Fruit fly (Drosophila melanogaster): ENCODE measurements around the gene HP1b.

HP1b gene

dm6 chrX:9109072-9109844 lies 28.4 kb downstream of the HP1b start (continued):
- TF ChIP-seq Hr39 (GFP tag; optimal IDR thresholded peaks at IDR 0.05) = peak; percentile 71
- peak; percentile 42 for TF ChIP-seq CG6792 (GFP tag; optimal IDR thresholded peaks at IDR 0.05)
- peak; percentile 53 for TF ChIP-seq Sox15 (GFP tag; optimal IDR thresholded peaks at IDR 0.05)
- TF ChIP-seq fd85E (GFP tag; optimal IDR thresholded peaks at IDR 0.05) = no peak
- peak; percentile 39 for TF ChIP-seq CG11762 (GFP tag; optimal IDR thresholded peaks at IDR 0.05; ENCODE audit: insufficient read depth)
- TF ChIP-seq Ets96B (tag; optimal IDR thresholded peaks at IDR 0.05) = peak; percentile 23
- TF ChIP-seq CG16779 (tag; optimal IDR thresholded peaks at IDR 0.05) = no peak
- peak; percentile 55 for TF ChIP-seq lz (GFP tag; optimal IDR thresholded peaks at IDR 0.05)
- TF ChIP-seq eg (GFP tag; IDR thresholded peaks at IDR 0.05) = no peak
- peak; percentile 61 for TF ChIP-seq Ets21C (GFP tag; optimal IDR thresholded peaks at IDR 0.05)
- peak; percentile 21 for TF ChIP-seq CG34406 (GFP tag; optimal IDR thresholded peaks at IDR 0.05)
- peak; percentile 47 for TF ChIP-seq acj6 (GFP tag; optimal IDR thresholded peaks at IDR 0.05)
- no peak for TF ChIP-seq Lpt (GFP tag; optimal IDR thresholded peaks at IDR 0.05)
- TF ChIP-seq CG15336 (GFP tag; IDR thresholded peaks at IDR 0.05) = peak; percentile 36; the same call in 1 of the 2 replicates

DNA sequence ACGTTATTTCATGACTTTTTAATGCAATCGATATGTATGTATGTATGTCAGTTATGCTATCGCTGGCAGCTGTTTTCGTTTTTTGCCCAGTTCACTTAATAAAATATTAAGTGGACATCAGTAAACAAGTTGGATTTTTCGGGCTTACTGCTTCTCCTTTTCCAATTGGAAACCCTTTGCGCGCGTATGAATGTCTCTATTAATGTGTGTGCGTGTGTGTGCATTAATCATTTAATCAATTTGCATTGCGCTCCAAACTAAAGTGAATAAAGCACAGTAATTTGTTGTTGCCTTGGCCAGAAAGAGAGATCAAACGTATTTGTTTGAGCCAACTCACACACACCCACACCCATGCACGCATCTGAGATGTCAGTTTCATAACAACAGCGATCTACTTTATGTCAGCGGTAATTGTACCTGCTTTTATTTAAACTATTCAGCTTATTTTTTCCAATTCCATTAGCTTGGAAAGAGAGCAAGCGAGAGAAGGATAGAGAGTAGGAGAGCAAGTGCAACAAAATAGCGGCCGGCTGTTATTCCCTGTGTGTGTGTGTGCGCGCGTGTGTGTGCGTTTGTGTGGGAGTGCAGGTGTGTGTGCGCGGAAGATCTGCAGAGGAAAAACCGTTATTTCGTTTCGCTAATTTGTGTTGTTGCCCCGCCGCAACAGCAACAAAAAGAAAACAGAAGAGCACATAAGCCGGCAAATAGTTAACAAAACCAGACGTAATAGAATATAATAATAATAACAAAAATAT lies 29.5 kb downstream of the HP1b start:
- peak; percentile 40 for TF ChIP-seq Eip78C (GFP tag)
- TF ChIP-seq achi (GFP tag; optimal IDR thresholded peaks at IDR 0.05) = no peak
- TF ChIP-seq dsx (GFP tag; optimal IDR thresholded peaks at IDR 0.05; ENCODE audit: poor library complexity, severe bottlenecking) = peak; percentile 91

DNA sequence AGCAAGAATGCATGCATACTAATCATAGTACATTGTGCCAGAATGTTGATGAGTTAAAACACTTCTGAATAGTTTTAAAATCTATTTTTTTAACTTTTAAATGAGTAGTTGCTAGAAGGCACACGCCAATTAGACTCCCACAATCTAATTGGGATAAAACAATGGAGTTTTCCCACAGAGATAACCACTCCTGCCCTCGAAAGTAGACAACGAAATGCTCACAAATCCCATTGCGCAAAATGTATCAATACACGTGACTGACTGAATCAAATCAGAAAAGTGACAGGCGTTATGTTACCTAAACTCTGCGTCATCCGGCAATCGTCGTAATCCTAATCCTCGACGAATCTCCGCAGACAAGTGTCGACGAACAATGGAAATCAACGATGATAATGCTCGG lies 37.0 kb downstream of the HP1b start:
- TF ChIP-seq svp (GFP tag) (no peak), Hr39 (GFP tag; optimal IDR thresholded peaks at IDR 0.05) (no peak), eg (GFP tag; IDR thresholded peaks at IDR 0.05) (no peak), Hr38 (GFP tag; optimal IDR thresholded peaks at IDR 0.05) (no peak), Ets96B (tag; optimal IDR thresholded peaks at IDR 0.05) (no peak), CG9139 (GFP tag; optimal IDR thresholded peaks at IDR 0.05) (no peak)

DNA sequence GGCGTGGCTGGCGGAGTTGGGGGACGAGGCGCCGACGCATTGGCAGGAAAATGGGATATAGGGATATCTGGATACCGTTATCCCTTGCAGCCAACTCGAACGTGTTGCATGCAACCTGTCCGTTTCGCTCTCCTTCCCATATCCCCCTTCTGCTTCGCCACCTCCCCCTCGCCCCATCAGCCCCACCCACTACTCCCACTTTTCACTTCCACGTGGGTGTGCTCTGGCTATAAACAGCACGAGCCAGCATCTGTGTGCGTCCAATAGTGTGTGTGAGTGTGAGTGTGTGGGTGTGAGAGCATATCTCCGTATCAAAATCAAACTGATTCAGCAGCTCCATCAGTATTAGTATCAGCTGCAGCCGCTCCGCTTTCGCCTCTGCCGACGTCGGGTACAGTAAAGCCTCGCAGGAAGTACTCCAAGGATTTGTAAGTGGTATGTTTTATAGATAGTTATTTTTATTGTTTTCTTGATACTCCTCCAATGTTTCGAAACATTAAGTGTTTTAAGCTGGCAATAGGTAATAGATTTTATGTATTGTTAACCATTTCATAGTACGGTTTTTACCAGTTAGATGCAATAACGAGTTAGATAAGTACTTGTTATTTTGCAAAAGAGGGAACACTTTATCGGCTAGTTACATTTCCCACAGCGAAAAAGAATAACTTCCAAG lies 38.2 kb downstream of the HP1b start:
- TF ChIP-seq CG16779 (tag; optimal IDR thresholded peaks at IDR 0.05) = no peak
- TF ChIP-seq CG6808 (GFP tag; optimal IDR thresholded peaks at IDR 0.05) = peak; percentile 30
- 0 out of 3 replicates have a peak, but pooled peaks have one; percentile 55 for TF ChIP-seq eg (GFP tag; IDR thresholded peaks at IDR 0.05)
- peak; percentile 22 for TF ChIP-seq CG3919 (GFP tag; optimal IDR thresholded peaks at IDR 0.05)
- TF ChIP-seq Hr4 (GFP tag; optimal IDR thresholded peaks at IDR 0.05) = peak; percentile 58
- no peak for TF ChIP-seq Hr39 (GFP tag; optimal IDR thresholded peaks at IDR 0.05)
- peak; percentile 12 for TF ChIP-seq Ets96B (tag; optimal IDR thresholded peaks at IDR 0.05)
- TF ChIP-seq CG10669 (GFP tag; optimal IDR thresholded peaks at IDR 0.05) = peak; percentile 37
- peak; percentile 87 for TF ChIP-seq Eip78C (GFP tag)
- TF ChIP-seq cyc (GFP tag; optimal IDR thresholded peaks at IDR 0.05) = peak; percentile 38
- peak; percentile 47 for TF ChIP-seq CG6276 (GFP tag; optimal IDR thresholded peaks at IDR 0.05)
- TF ChIP-seq Met (GFP tag; optimal IDR thresholded peaks at IDR 0.05) = peak; percentile 37
- peak; percentile 10 for TF ChIP-seq CG11762 (GFP tag; optimal IDR thresholded peaks at IDR 0.05; ENCODE audit: insufficient read depth)
- peak; percentile 34 for TF ChIP-seq topi (GFP tag; optimal IDR thresholded peaks at IDR 0.05)
- TF ChIP-seq svp (GFP tag) = peak; percentile 78
- TF ChIP-seq Sox14 (GFP tag; optimal IDR thresholded peaks at IDR 0.05) = no peak
- 0 out of 3 replicates have a peak, but pooled peaks have one; percentile 27 for TF ChIP-seq CG6163 (GFP tag; IDR thresholded peaks at IDR 0.05)
- TF ChIP-seq CG8119 (GFP tag; IDR thresholded peaks at IDR 0.05) = no peak
- TF ChIP-seq ss (GFP tag; optimal IDR thresholded peaks at IDR 0.05) = peak in 1 of 2 experiments; percentile 6
